Worm (Caenorhabditis elegans) whole organism, young adult: ENCODE results near the gene clr-1.

Source experiments
- F22D6.2 ChIP-seq: sonication (generic microtip); optimal IDR thresholded peaks from 2 replicates; lab custom pipeline; 2016; ENCODE audit warnings: mild to moderate bottlenecking, missing genetic modification characterization, missing compliant biosample characterization
- F39B2.1 ChIP-seq: fragments of 200-800 bp; sonication (Bioruptor generic); IDR thresholded peaks from 2 replicates; pipeline ENCODE4 v1.3.6; 2022; ENCODE audit warnings: missing genetic modification reagents, missing genetic modification characterization, missing compliant biosample characterization
- T26A5.8 ChIP-seq: sonication (generic microtip); optimal IDR thresholded peaks from 2 replicates; lab custom pipeline; 2016; ENCODE audit warnings: missing genetic modification characterization, missing compliant biosample characterization
- Y56A3A.18 ChIP-seq: fragments of 200-800 bp; sonication (Bioruptor generic); IDR thresholded peaks from 2 replicates; pipeline ENCODE4 v1.3.6; 2022; ENCODE audit warnings: missing genetic modification reagents, missing genetic modification characterization, missing compliant biosample characterization
- Y67H2A.10 ChIP-seq: fragments of 200-800 bp; sonication (Bioruptor generic); conservative IDR thresholded peaks from 2 replicates; pipeline ENCODE4 v1.3.6; 2022; ENCODE audit warnings: missing genetic modification reagents, missing genetic modification characterization, missing compliant biosample characterization
- Y95B8A.8 ChIP-seq: fragments of 200-800 bp; sonication (Bioruptor generic); IDR thresholded peaks from 2 replicates; pipeline ENCODE4 v1.3.6; 2022; ENCODE audit warnings: missing genetic modification reagents, missing genetic modification characterization, missing compliant biosample characterization
- ama-1 ChIP-seq, 3 experiments: fragments of 150-350 bp in 1 of 3; sonication (generic microtip) in 2 of 3; optimal IDR thresholded peaks; 2 replicates each; lab custom pipeline; 2014 to 2018; ENCODE audit warnings: missing biosample characterization in 2 of 3, missing genetic modification characterization in 2 of 3, missing genetic modification reagents in 2 of 3
- aptf-2 ChIP-seq: fragments of 200-800 bp; sonication (Bioruptor generic); conservative IDR thresholded peaks from 2 replicates; pipeline ENCODE4 v1.3.6; 2022; ENCODE audit warnings: missing genetic modification reagents, missing genetic modification characterization, missing compliant biosample characterization
- athp-1 ChIP-seq: sonication (generic microtip); optimal IDR thresholded peaks from 2 replicates; lab custom pipeline; 2017; ENCODE audit warnings: mild to moderate bottlenecking, missing genetic modification characterization, missing compliant biosample characterization
- attf-5 ChIP-seq: fragments of 200-800 bp; sonication (Bioruptor generic); optimal IDR thresholded peaks from 2 replicates; lab custom pipeline; 2018; ENCODE audit warnings: mild to moderate bottlenecking, missing genetic modification characterization, missing compliant biosample characterization
- bed-1 ChIP-seq: fragments of 200-800 bp; sonication (Bioruptor generic); IDR thresholded peaks from 2 replicates; pipeline ENCODE4 v1.3.6; 2022; ENCODE audit warnings: missing genetic modification reagents, missing genetic modification characterization, missing compliant biosample characterization
- ceh-91 ChIP-seq: fragments of 200-800 bp; sonication (Bioruptor generic); IDR thresholded peaks from 2 replicates; pipeline ENCODE4 v1.3.6; 2022; ENCODE audit warnings: missing genetic modification reagents, missing genetic modification characterization, missing compliant biosample characterization
- die-1 ChIP-seq: sonication (generic microtip); optimal IDR thresholded peaks from 2 replicates; lab custom pipeline; 2016; ENCODE audit warnings: missing genotype, mild to moderate bottlenecking, missing genetic modification characterization, missing compliant biosample characterization
- egl-18 ChIP-seq: fragments of 200-800 bp; sonication (Bioruptor generic); IDR thresholded peaks from 2 replicates; pipeline ENCODE4 v1.3.6; 2022; ENCODE audit warnings: missing genetic modification reagents, missing genetic modification characterization, missing compliant biosample characterization
- hlh-26 ChIP-seq: fragments of 200-800 bp; sonication (Bioruptor generic); conservative IDR thresholded peaks from 2 replicates; pipeline ENCODE4 v1.3.6; 2022; ENCODE audit warnings: missing genetic modification reagents, missing genetic modification characterization, missing compliant biosample characterization
- hmg-1.2 ChIP-seq: fragments of 200-800 bp; sonication (Bioruptor generic); IDR thresholded peaks from 2 replicates; pipeline ENCODE4 v1.3.6; 2022; ENCODE audit warnings: missing genetic modification reagents, missing genetic modification characterization, missing compliant biosample characterization
- lag-1 ChIP-seq: fragments of 200-800 bp; sonication (Bioruptor generic); IDR thresholded peaks from 2 replicates; pipeline ENCODE4 v1.3.6; 2022; ENCODE audit warnings: missing genetic modification reagents, missing genetic modification characterization, missing compliant biosample characterization
- let-607 ChIP-seq, 2 experiments: fragments of 200-800 bp in 1 of 2; sonication (Bioruptor generic) in 1 of 2; sonication (generic microtip) in 1 of 2; optimal IDR thresholded peaks; 2 replicates each; lab custom pipeline; 2016 to 2018; ENCODE audit warnings: mild to moderate bottlenecking in 2 of 2, missing compliant biosample characterization in 2 of 2, missing genetic modification characterization in 2 of 2, moderate library complexity in 2 of 2, missing genotype in 1 of 2
- lin-26 ChIP-seq: fragments of 200-800 bp; sonication (Bioruptor generic); IDR thresholded peaks from 2 replicates; pipeline ENCODE4 v1.3.6; 2022; ENCODE audit warnings: missing genetic modification reagents, missing genetic modification characterization, missing compliant biosample characterization
- lin-54 ChIP-seq: fragments of 200-800 bp; sonication (Bioruptor generic); optimal IDR thresholded peaks from 2 replicates; lab custom pipeline; 2018; ENCODE audit warnings: mild to moderate bottlenecking, missing genetic modification characterization, missing compliant biosample characterization
- madf-10 ChIP-seq: sonication (generic microtip); optimal IDR thresholded peaks from 2 replicates; lab custom pipeline; 2016; ENCODE audit warnings: mild to moderate bottlenecking, missing genetic modification characterization, missing compliant biosample characterization
- madf-3 ChIP-seq: fragments of 200-800 bp; sonication (Bioruptor generic); IDR thresholded peaks from 2 replicates; pipeline ENCODE4 v1.3.6; 2022; ENCODE audit warnings: missing genetic modification reagents, missing genetic modification characterization, missing compliant biosample characterization
- nfya-1 ChIP-seq: sonication (generic microtip); optimal IDR thresholded peaks from 2 replicates; lab custom pipeline; 2017; ENCODE audit warnings: antibody characterized with exemption, missing compliant biosample characterization, missing genetic modification characterization, borderline replicate concordance; ENCODE audit not compliant: insufficient read depth
- nfya-2 ChIP-seq: fragments of 200-800 bp; sonication (Bioruptor generic); IDR thresholded peaks from 2 replicates; pipeline ENCODE4 v1.3.6; 2022; ENCODE audit warnings: missing genetic modification reagents, missing genetic modification characterization, missing compliant biosample characterization
- nhr-27 ChIP-seq: fragments of 200-800 bp; sonication (Bioruptor generic); optimal IDR thresholded peaks from 2 replicates; lab custom pipeline; 2018; ENCODE audit warnings: mild to moderate bottlenecking, missing genetic modification characterization, moderate library complexity, missing compliant biosample characterization
- nhr-80 ChIP-seq: sonication (generic microtip); optimal IDR thresholded peaks from 2 replicates; lab custom pipeline; 2016; ENCODE audit warnings: missing genetic modification characterization, missing compliant biosample characterization
- pbrm-1 ChIP-seq: fragments of 200-800 bp; sonication (Bioruptor generic); IDR thresholded peaks from 2 replicates; pipeline ENCODE4 v1.3.6; 2022; ENCODE audit warnings: missing genetic modification reagents, missing genetic modification characterization, missing compliant biosample characterization
- pha-4 ChIP-seq: fragments of 150-350 bp; sonication (generic microtip); optimal IDR thresholded peaks from 2 replicates; lab custom pipeline; 2014; ENCODE audit warnings: missing biosample characterization, missing genetic modification reagents, missing genetic modification characterization
- repo-1 ChIP-seq: sonication (generic microtip); optimal IDR thresholded peaks from 2 replicates; lab custom pipeline; 2017; ENCODE audit warnings: mild to moderate bottlenecking, missing genetic modification characterization, missing compliant biosample characterization
- sea-2 ChIP-seq: fragments of 200-800 bp; sonication (Bioruptor generic); IDR thresholded peaks from 2 replicates; pipeline ENCODE4 v1.3.6; 2022; ENCODE audit warnings: missing genetic modification characterization, missing compliant biosample characterization
- xnd-1 ChIP-seq: sonication (generic microtip); optimal IDR thresholded peaks from 2 replicates; lab custom pipeline; 2016; ENCODE audit warnings: missing genotype, missing genetic modification reagents, missing genetic modification characterization, missing compliant biosample characterization
- ztf-28 ChIP-seq: fragments of 200-800 bp; sonication (Bioruptor generic); IDR thresholded peaks from 2 replicates; pipeline ENCODE4 v1.3.6; 2022; ENCODE audit warnings: missing genetic modification reagents, missing genetic modification characterization, missing compliant biosample characterization

Gene clr-1

DNA sequence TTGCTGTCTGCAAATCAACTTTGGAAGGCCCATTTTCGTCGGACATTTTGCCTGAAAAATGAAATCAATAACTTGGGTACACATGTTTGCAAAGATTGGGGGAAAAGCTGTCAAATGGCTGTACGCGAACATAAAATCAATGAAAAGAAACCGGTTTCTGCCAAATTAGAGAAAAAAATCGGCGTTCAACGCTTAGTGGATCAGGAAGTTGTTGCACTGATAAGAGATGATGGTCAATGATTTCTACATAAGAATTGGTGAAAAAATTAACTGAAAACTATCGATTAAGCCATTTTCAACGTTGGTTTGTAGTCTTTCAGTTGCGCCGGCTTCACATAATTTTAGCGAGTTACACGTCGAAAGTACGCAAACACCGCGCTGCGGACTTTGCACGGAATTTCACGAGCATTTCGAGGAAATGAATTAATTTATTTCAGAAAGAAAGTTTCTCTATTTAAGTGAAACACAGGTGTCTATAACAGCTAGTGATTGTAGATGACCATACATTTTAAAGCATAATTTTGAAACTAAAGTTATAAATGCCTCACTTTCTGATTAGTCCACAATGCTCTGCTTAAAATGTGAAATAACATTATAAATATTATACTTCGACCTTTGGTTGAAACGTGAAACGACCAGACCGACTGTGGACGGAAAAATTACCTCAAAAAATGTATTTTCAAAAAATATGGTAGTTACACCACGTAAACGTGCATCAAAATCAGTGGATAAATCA, 36.5 kb upstream of the clr-1 start, which contains the start of the genes F07F6.4 and F07F6.2:
Gene F07F6.4, minus strand, starts transcription at position 51 of the 736 bp plus-strand sequence.
Gene F07F6.2, plus strand, starts transcription at position 686 of the 736 bp plus-strand sequence.
- no peak for TF ChIP-seq Y67H2A.10 (GFP tag; lab: Robert Waterston, UW)
- peak; percentile 89 to 94 for TF ChIP-seq let-607 (tag; optimal IDR thresholded peaks at IDR 0.05; lab: Kevin White, UChicago)
- TF ChIP-seq Y95B8A.8 (GFP tag; lab: Robert Waterston, UW) = no peak
- peak; percentile 14 for TF ChIP-seq attf-5 (GFP tag; lab: Kevin White, UChicago)
- TF ChIP-seq F39B2.1 (GFP tag; lab: Robert Waterston, UW) = no peak

DNA sequence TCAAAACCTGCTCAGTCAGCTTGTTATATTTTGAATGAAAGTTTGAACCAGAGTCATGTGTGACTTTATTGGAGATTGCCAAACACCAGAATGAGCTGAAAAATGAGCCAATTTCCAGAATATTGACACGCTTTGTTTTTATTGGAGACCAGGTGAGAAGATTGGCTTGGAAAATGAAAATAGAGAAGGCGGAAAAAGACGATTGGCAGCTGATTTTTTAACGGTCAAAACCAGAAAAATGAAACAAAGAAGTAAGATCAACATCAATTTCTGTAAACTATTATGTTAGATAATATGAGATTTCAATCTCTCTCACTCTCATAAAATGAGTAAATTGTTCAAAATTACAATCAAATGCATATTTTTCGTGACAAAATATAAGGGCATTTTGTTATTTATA, 33.1 kb upstream of the clr-1 start, which contains the start of gene srx-114:
Gene srx-114, minus strand, starts transcription at position 101 of the 400 bp plus-strand sequence.
- TF ChIP-seq ama-1 (optimal IDR thresholded peaks at IDR 0.05; lab: Kevin White, UChicago) = no peak
- TF ChIP-seq ama-1 (GFP tag; optimal IDR thresholded peaks at IDR 0.05; lab: Kevin White, UChicago) = no peak
- no peak for TF ChIP-seq repo-1 (tag; lab: Kevin White, UChicago)
- TF ChIP-seq F22D6.2 (tag; lab: Kevin White, UChicago) = no peak
- no peak for TF ChIP-seq nhr-27 (tag; lab: Kevin White, UChicago)
- no peak for TF ChIP-seq pbrm-1
- TF ChIP-seq F39B2.1 (GFP tag; lab: Robert Waterston, UW) = no peak
- no peak for TF ChIP-seq lin-26
- TF ChIP-seq bed-1 (GFP tag; lab: Robert Waterston, UW) = no peak
- TF ChIP-seq T26A5.8 (tag; lab: Kevin White, UChicago) = no peak
- no peak for TF ChIP-seq sea-2 (GFP tag; lab: Robert Waterston, UW)
- TF ChIP-seq athp-1 (tag; lab: Kevin White, UChicago) = no peak
- TF ChIP-seq madf-3 (GFP tag; lab: Robert Waterston, UW) = no peak

DNA sequence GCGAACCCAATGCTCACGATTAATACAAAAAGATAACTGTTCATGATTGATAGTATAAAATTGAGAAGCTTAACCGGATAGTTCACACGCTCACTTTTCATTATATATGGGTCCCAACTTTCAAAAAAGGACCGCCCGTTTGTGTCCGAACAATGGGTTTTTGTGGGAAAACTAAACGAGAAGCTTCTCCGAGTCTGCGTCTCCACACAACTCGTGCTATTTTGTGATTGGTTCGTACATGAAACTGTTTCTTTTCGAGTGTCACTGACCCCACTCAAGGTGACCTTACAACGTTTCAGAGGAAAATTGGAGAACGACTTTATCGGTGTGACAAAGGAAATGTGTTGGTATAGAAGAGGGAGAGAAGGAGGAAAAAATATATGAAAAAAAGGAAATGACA, 29.3 kb upstream of the clr-1 start, which contains the start of gene dct-5:
Gene dct-5, minus strand, starts transcription at position 101 of the 400 bp plus-strand sequence.
- TF ChIP-seq hmg-1.2 (no peak), nfya-2 (GFP tag; lab: Robert Waterston, UW) (no peak), egl-18 (no peak), ztf-28 (no peak), Y56A3A.18 (GFP tag; lab: Robert Waterston, UW) (no peak), ceh-91 (no peak), madf-10 (no peak), die-1 (tag; lab: Kevin White, UChicago) (no peak), lin-54 (GFP tag; lab: Kevin White, UChicago) (no peak), lag-1 (GFP tag; lab: Robert Waterston, UW) (no peak), nfya-1 (tag; lab: Kevin White, UChicago) (no peak), aptf-2 (GFP tag; lab: Robert Waterston, UW) (no peak), hlh-26 (GFP tag; lab: Robert Waterston, UW) (no peak), bed-1 (GFP tag; lab: Robert Waterston, UW) (no peak), pha-4 (no peak)

DNA sequence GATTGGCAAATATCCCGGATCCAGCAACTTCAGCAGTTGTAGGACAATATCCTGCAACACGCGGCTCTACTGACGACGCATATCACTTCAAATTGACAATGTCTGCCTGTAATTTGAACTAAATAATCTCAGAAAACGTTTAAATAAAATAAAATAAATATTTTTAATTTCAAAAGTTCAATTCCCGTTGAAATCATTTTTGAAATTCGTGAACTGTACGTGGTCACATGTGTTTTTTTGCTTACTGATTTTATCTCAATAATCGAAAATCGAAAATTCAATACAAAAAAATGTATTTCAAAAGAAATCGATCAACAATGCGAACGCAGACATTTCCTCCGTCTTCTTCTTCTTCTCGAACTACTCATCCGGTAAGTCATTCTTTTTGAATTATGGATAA, 28.6 kb upstream of the clr-1 start, which contains the start of gene F07F6.1:
Gene F07F6.1, plus strand, starts transcription at position 301 of the 400 bp plus-strand sequence.
- no peak for TF ChIP-seq nhr-80 (tag; lab: Kevin White, UChicago)
- TF ChIP-seq xnd-1 = no peak
